Worm (Caenorhabditis elegans) whole organism, L4 larva: ENCODE data around the gene F23F12.13.

Source experiments
- T20F7.1 ChIP-seq: fragments of 200-800 bp; sonication (Bioruptor generic); optimal IDR thresholded peaks from 2 replicates; lab custom pipeline; 2018; ENCODE audit warnings: mild to moderate bottlenecking, missing genetic modification characterization, missing compliant biosample characterization
- T26A8.4 ChIP-seq: fragments of 200-800 bp; sonication (Bioruptor generic); IDR thresholded peaks from 2 replicates; pipeline ENCODE4 v1.3.6; 2022; ENCODE audit warnings: missing genetic modification characterization, missing compliant biosample characterization
- ama-1 ChIP-seq: fragments of 150-350 bp; optimal IDR thresholded peaks from 2 replicates; lab custom pipeline; 2014; ENCODE audit warnings: inconsistent platforms, mixed read lengths
- dpl-1 ChIP-seq: fragments of 150-350 bp; optimal IDR thresholded peaks from 2 replicates; lab custom pipeline; 2014; ENCODE audit warnings: missing biosample characterization, missing genetic modification reagents, missing genetic modification characterization
- jun-1 ChIP-seq: fragments of 150-350 bp; optimal IDR thresholded peaks from 2 replicates; lab custom pipeline; 2014; ENCODE audit warnings: missing biosample characterization, missing genetic modification reagents, missing genetic modification characterization
- lin-39 ChIP-seq: fragments of 150-350 bp; optimal IDR thresholded peaks from 2 replicates; lab custom pipeline; 2014; ENCODE audit warnings: missing biosample characterization, missing genetic modification reagents, missing genetic modification characterization
- mdl-1 ChIP-seq, 2 experiments: fragments of 150-350 bp in 1 of 2; sonication (generic microtip) in 1 of 2; optimal IDR thresholded peaks; 2 replicates each; lab custom pipeline; 2014 to 2017; ENCODE audit warnings: missing biosample characterization in 2 of 2, missing genetic modification characterization in 2 of 2
- nhr-28 ChIP-seq: fragments of 150-350 bp; optimal IDR thresholded peaks from 2 replicates; lab custom pipeline; 2014; ENCODE audit warnings: missing biosample characterization, missing genetic modification characterization
- nhr-42 ChIP-seq: fragments of 200-800 bp; sonication (Bioruptor generic); IDR thresholded peaks from 2 replicates; pipeline ENCODE4 v1.3.6; 2022; ENCODE audit warnings: missing genetic modification characterization, missing compliant biosample characterization
- nhr-77 ChIP-seq: fragments of 150-350 bp; optimal IDR thresholded peaks from 2 replicates; lab custom pipeline; 2014; ENCODE audit warnings: missing biosample characterization, missing genetic modification characterization
- skn-1 ChIP-seq: fragments of 150-350 bp; optimal IDR thresholded peaks from 2 replicates; lab custom pipeline; 2014; ENCODE audit warnings: missing biosample characterization, missing genetic modification characterization
- tra-1 ChIP-seq: fragments of 200-800 bp; sonication (Bioruptor generic); IDR thresholded peaks from 2 replicates; pipeline ENCODE4 v1.3.6; 2022; ENCODE audit warnings: missing genetic modification reagents, missing genetic modification characterization, missing compliant biosample characterization
- unc-130 ChIP-seq: sonication (generic microtip); optimal IDR thresholded peaks from 2 replicates; lab custom pipeline; 2016; ENCODE audit warnings: missing genetic modification reagents, missing genetic modification characterization, missing compliant biosample characterization

DNA sequence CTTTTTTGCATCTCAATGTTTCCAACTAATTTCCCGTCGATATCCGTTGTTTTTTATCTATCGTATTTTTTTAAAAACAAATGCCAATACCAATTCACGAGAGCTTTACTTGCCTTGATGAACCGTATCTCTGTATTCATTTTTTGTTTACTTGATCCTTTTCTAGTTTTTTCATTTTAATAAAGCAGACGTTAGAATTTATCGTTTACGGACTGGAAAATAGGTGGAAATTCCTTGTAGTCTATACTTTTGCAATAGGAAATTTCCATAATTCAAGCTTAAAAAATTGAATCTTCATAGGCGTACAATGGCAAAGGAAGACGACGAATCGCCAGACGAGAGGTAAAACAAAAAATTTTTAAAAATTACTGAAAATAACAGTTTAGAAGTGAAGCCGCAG is 35.7 kb upstream of the F23F12.13 start, which contains the start of gene algn-1:
- TF ChIP-seq lin-39 (tag; lab: Kevin White, UChicago) = no peak
- TF ChIP-seq skn-1 (tag; lab: Kevin White, UChicago) = no peak
- TF ChIP-seq tra-1 (GFP tag; lab: Robert Waterston, UW) = no peak
- no peak for TF ChIP-seq jun-1 (tag; lab: Kevin White, UChicago)
- TF ChIP-seq nhr-77 (tag; lab: Kevin White, UChicago) = no peak
- TF ChIP-seq T20F7.1 (GFP tag; lab: Kevin White, UChicago) = no peak
- TF ChIP-seq ama-1 = no peak
- no peak for TF ChIP-seq dpl-1 (GFP tag; lab: Kevin White, UChicago)
- no peak for TF ChIP-seq unc-130 (GFP tag; lab: Kevin White, UChicago)
- TF ChIP-seq T26A8.4 = no peak
- no peak for TF ChIP-seq nhr-28
- no peak for TF ChIP-seq mdl-1 (tag; optimal IDR thresholded peaks at IDR 0.05; lab: Kevin White, UChicago)
- TF ChIP-seq nhr-42 (GFP tag; lab: Robert Waterston, UW) = no peak
